Worm (Caenorhabditis elegans) whole organism, mixed stage, embryonic: ENCODE results near the gene aldo-2.

Source experiments
- ceh-43 ChIP-seq: fragments of 200-800 bp; sonication (Bioruptor generic); optimal IDR thresholded peaks from 2 replicates; lab custom pipeline; 2018; ENCODE audit warnings: mild to moderate bottlenecking, missing genetic modification characterization, moderate library complexity, missing compliant biosample characterization
- drap-1 ChIP-seq: fragments of 200-800 bp; sonication (Bioruptor generic); optimal IDR thresholded peaks from 3 replicates; lab custom pipeline; 2018; ENCODE audit warnings: mild to moderate bottlenecking, missing genetic modification characterization, missing compliant biosample characterization
- elt-3 ChIP-seq: fragments of 150-350 bp; optimal IDR thresholded peaks from 2 replicates; lab custom pipeline; 2014; ENCODE audit warnings: missing biosample characterization, missing genetic modification characterization
- mab-5 ChIP-seq: fragments of 150-350 bp; optimal IDR thresholded peaks from 2 replicates; lab custom pipeline; 2014; ENCODE audit warnings: missing biosample characterization, missing genetic modification characterization
- nhr-12 ChIP-seq: fragments of 150-350 bp; optimal IDR thresholded peaks from 2 replicates; lab custom pipeline; 2014; ENCODE audit warnings: missing biosample characterization, missing genetic modification characterization
- nhr-76 ChIP-seq: sonication (generic microtip); optimal IDR thresholded peaks from 2 replicates; lab custom pipeline; 2017; ENCODE audit warnings: missing biosample characterization, missing genetic modification characterization
- pha-4 ChIP-seq: fragments of 150-350 bp; optimal IDR thresholded peaks from 2 replicates; lab custom pipeline; 2018; ENCODE audit warnings: missing biosample characterization, missing genetic modification reagents, missing genetic modification characterization
- tbx-8 ChIP-seq: fragments of 200-800 bp; sonication (Bioruptor generic); optimal IDR thresholded peaks from 2 replicates; lab custom pipeline; 2018; ENCODE audit warnings: mild to moderate bottlenecking, missing genetic modification characterization, moderate library complexity, missing compliant biosample characterization
- unc-62 ChIP-seq: fragments of 150-350 bp; optimal IDR thresholded peaks from 2 replicates; lab custom pipeline; 2014; ENCODE audit warnings: missing biosample characterization, missing genetic modification reagents, missing genetic modification characterization

- no peak for TF ChIP-seq nhr-76 (tag; lab: Kevin White, UChicago)
- no peak for TF ChIP-seq drap-1
- no peak for TF ChIP-seq tbx-8 (GFP tag; lab: Kevin White, UChicago)
- TF ChIP-seq elt-3 (tag; lab: Kevin White, UChicago), result no peak
- no peak for TF ChIP-seq pha-4 (tag; lab: Kevin White, UChicago)
- TF ChIP-seq unc-62, result no peak
- TF ChIP-seq mab-5 (tag; lab: Kevin White, UChicago), result no peak
- no peak for TF ChIP-seq ceh-43
- no peak for TF ChIP-seq nhr-12 (tag; lab: Kevin White, UChicago)
These were observed 17.4 kb downstream of the aldo-2 start, which contains the start of gene dpf-4 for ce11 chrIII:5859008-5859407.
